Fruit fly (Drosophila melanogaster): ENCODE measurements around the gene Acp95EF.

Gene Acp95EF

DNA sequence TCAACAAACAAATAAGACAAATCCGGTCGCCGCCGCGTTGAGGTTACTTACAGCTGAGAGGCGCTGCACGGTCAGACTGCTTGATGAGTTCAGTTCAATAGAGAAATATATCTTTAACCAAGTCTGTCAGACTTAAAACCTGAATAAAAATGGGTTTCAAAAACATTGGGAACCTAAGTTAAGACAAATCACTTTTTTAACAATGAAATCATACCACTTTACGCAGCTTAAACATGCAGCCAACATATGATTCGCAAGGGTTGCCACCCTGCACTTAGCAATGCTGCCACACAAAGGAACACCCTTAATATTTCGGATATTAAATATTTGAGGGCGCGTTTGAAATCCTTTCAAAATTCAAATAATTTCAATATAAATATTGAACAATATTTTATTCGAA, 40.2 kb upstream of the Acp95EF start, which contains the start of gene CG5515 (continued):
- TF ChIP-seq CG17385 (GFP tag; optimal IDR thresholded peaks at IDR 0.05) (peak; percentile 45), emc (GFP tag; optimal IDR thresholded peaks at IDR 0.05) (peak; percentile 51), fd3F (GFP tag; optimal IDR thresholded peaks at IDR 0.05) (peak; percentile 68), CG18262 (tag; optimal IDR thresholded peaks at IDR 0.05) (peak; percentile 64), ind (GFP tag; optimal IDR thresholded peaks at IDR 0.05) (peak; percentile 66), kay (GFP tag; optimal IDR thresholded peaks at IDR 0.05) (peak; percentile 3), Drgx (GFP tag; IDR thresholded peaks at IDR 0.05) (peak; percentile 75), CG9437 (GFP tag; optimal IDR thresholded peaks at IDR 0.05) (peak; percentile 35), CG7963 (GFP tag; IDR thresholded peaks at IDR 0.05; ENCODE audit: partially characterized antibody) (peak; percentile 72), eyg (GFP tag; optimal IDR thresholded peaks at IDR 0.05) (peak; percentile 48), CG6175 (GFP tag; IDR thresholded peaks at IDR 0.05) (no peak), CG3281 (GFP tag; optimal IDR thresholded peaks at IDR 0.05) (peak; percentile 60), CTCF (GFP tag; optimal IDR thresholded peaks at IDR 0.05) (no peak), CG8359 (GFP tag; optimal IDR thresholded peaks at IDR 0.05; ENCODE audit: borderline replicate concordance) (no peak), CG3065 (GFP tag; optimal IDR thresholded peaks at IDR 0.05) (no peak), mirr (GFP tag; optimal IDR thresholded peaks at IDR 0.05) (peak; percentile 62), CG11085 (GFP tag; IDR thresholded peaks at IDR 0.05) (peak; percentile 69), lmd (GFP tag; IDR thresholded peaks at IDR 0.05) (peak; percentile 87), ro (GFP tag; IDR thresholded peaks at IDR 0.05) (peak; percentile 36; the same call in 1 of the 2 replicates), CG13424 (tag; optimal IDR thresholded peaks at IDR 0.05) (peak; percentile 95), Hr39 (optimal IDR thresholded peaks at IDR 0.05) (no peak), grau (tag; optimal IDR thresholded peaks at IDR 0.05) (peak; percentile 77), CG6813 (GFP tag; optimal IDR thresholded peaks at IDR 0.05) (no peak), CG1792 (GFP tag; optimal IDR thresholded peaks at IDR 0.05) (peak; percentile 97), CkIIα-i1 (GFP tag; IDR thresholded peaks at IDR 0.05) (no peak), MBD-R2 (GFP tag; IDR thresholded peaks at IDR 0.05) (peak; percentile 88), CG8765 (GFP tag; IDR thresholded peaks at IDR 0.05) (peak; percentile 66), CG13287 (GFP tag; IDR thresholded peaks at IDR 0.05; ENCODE audit: partially characterized antibody) (peak; percentile 89), CG1832 (GFP tag; optimal IDR thresholded peaks at IDR 0.05) (no peak), Spps (tag; optimal IDR thresholded peaks at IDR 0.05) (peak; percentile 20), dati (GFP tag; IDR thresholded peaks at IDR 0.05) (no peak), CG9876 (GFP tag; optimal IDR thresholded peaks at IDR 0.05) (peak; percentile 73), CG6654 (GFP tag; optimal IDR thresholded peaks at IDR 0.05) (no peak), Bteb2 (GFP tag; optimal IDR thresholded peaks at IDR 0.05) (peak; percentile 84), nmo (GFP tag; optimal IDR thresholded peaks at IDR 0.05) (peak; percentile 87), da (GFP tag; optimal IDR thresholded peaks at IDR 0.05) (peak; percentile 44), gro (GFP tag; optimal IDR thresholded peaks at IDR 0.05) (peak; percentile 73), cg (GFP tag; optimal IDR thresholded peaks at IDR 0.05) (no peak), jigr1 (GFP tag; IDR thresholded peaks at IDR 0.05) (peak; percentile 34; the same call in 1 of the 3 replicates), CG33557 (GFP tag; optimal IDR thresholded peaks at IDR 0.05) (peak; percentile 36), CG31441 (GFP tag; IDR thresholded peaks at IDR 0.05) (no peak; the same call in 1 of the 2 replicates), ham (GFP tag; IDR thresholded peaks at IDR 0.05) (peak; percentile 54; the same call in 1 of the 2 replicates), Gug (GFP tag; IDR thresholded peaks at IDR 0.05) (peak; percentile 27; the same call in 1 of the 4 replicates), Adf1 (GFP tag; IDR thresholded peaks at IDR 0.05) (peak; percentile 65), Dip2 (GFP tag; IDR thresholded peaks at IDR 0.05) (no peak), CG2120 (GFP tag; optimal IDR thresholded peaks at IDR 0.05) (peak; percentile 91), CG5245 (GFP tag; optimal IDR thresholded peaks at IDR 0.05) (peak; percentile 32), CG6854 (GFP tag; optimal IDR thresholded peaks at IDR 0.05) (no peak), dan (GFP tag; IDR thresholded peaks at IDR 0.05) (no peak), CG2199 (GFP tag; IDR thresholded peaks at IDR 0.05) (no peak), wdn (GFP tag; IDR thresholded peaks at IDR 0.05) (peak; percentile 81), dysf (GFP tag; IDR thresholded peaks at IDR 0.05) (peak; percentile 92), Camta (GFP tag; optimal IDR thresholded peaks at IDR 0.05) (no peak)

Data from whole organism, embryonic.